Worm (Caenorhabditis elegans) whole organism, L1 larva: ENCODE data around the gene cft-1.

Experiments used
- jun-1 ChIP-seq: fragments of 150-350 bp; optimal IDR thresholded peaks from 2 replicates; lab custom pipeline; 2014; ENCODE audit warnings: missing biosample characterization, missing genetic modification reagents, missing genetic modification characterization
- nhr-76 ChIP-seq: sonication (generic microtip); optimal IDR thresholded peaks from 2 replicates; lab custom pipeline; 2017; ENCODE audit warnings: missing biosample characterization, missing genetic modification characterization
- zip-4 ChIP-seq: fragments of 200-800 bp; sonication (Bioruptor generic); optimal IDR thresholded peaks from 2 replicates; lab custom pipeline; 2018; ENCODE audit warnings: mild to moderate bottlenecking, missing genetic modification characterization, moderate library complexity, missing compliant biosample characterization

- TF ChIP-seq jun-1 (tag; lab: Kevin White, UChicago) (no peak), zip-4 (no peak), nhr-76 (no peak)
Measured at ce11 chrV:5570433-5570832, 31.8 kb downstream of the cft-1 start, which contains the start of gene glb-6.
